Comparison of ENCODE assay signal across 3 worm cellular contexts in genomic region chrII:7783467-7783959, ce11.
A peak's percentile ranks its signal among the peaks of the same experiment; 100 is the strongest.
TF ChIP-seq lines count a peak whose summit lies in the region.

TSS of gene skr-17 (plus strand) at chrII:7783517.

TF ChIP-seq in whole organism, L1 larva, 84 proteins besides CTCF, POLR2A, EP300 and RAD21:
- TF ChIP-seq dpl-1 (GFP tag; optimal IDR thresholded peaks at IDR 0.05; lab: Kevin White, UChicago) (peak in 1 of 3 experiments; percentile 33), nhr-85 (tag; lab: Kevin White, UChicago) (no peak), grh-1 (GFP tag; IDR thresholded peaks at IDR 0.05; lab: Robert Waterston, UW) (no peak), blmp-1 (tag; optimal IDR thresholded peaks at IDR 0.05; lab: Kevin White, UChicago) (no peak), hlh-4 (tag; optimal IDR thresholded peaks at IDR 0.05; lab: Kevin White, UChicago) (no peak), nhr-84 (tag; optimal IDR thresholded peaks at IDR 0.05; lab: Kevin White, UChicago) (no peak), lin-35 (GFP tag; optimal IDR thresholded peaks at IDR 0.05; lab: Kevin White, UChicago) (no peak), lir-3 (tag; optimal IDR thresholded peaks at IDR 0.05; lab: Kevin White, UChicago; ENCODE audit: poor library complexity) (no peak), jun-1 (tag; optimal IDR thresholded peaks at IDR 0.05; lab: Kevin White, UChicago) (no peak), efl-1 (optimal IDR thresholded peaks at IDR 0.05; lab: Kevin White, UChicago) (peak; percentile 18 to 59), efl-1 (GFP tag; optimal IDR thresholded peaks at IDR 0.05 in 1 of 2; lab: Kevin White, UChicago) (peak in 1 of 2 experiments; percentile 23), snu-23 (GFP tag; optimal IDR thresholded peaks at IDR 0.05; lab: Kevin White, UChicago) (no peak), hpl-2 (GFP tag; optimal IDR thresholded peaks at IDR 0.05; lab: Kevin White, UChicago) (no peak), nhr-28 (tag; optimal IDR thresholded peaks at IDR 0.05; lab: Kevin White, UChicago) (no peak), ceh-8 (GFP tag; optimal IDR thresholded peaks at IDR 0.05; lab: Kevin White, UChicago) (no peak), Y116A8C.19 (tag; optimal IDR thresholded peaks at IDR 0.05; lab: Kevin White, UChicago; ENCODE audit: borderline replicate concordance) (no peak), efl-3 (GFP tag; optimal IDR thresholded peaks at IDR 0.05; lab: Kevin White, UChicago) (no peak)
TF ChIP-seq in whole organism, L1 larva: peak in this region for 2.

TF ChIP-seq in whole organism, L4 larva, 104 proteins besides CTCF, POLR2A, EP300 and RAD21:
- TF ChIP-seq unc-62 (GFP tag; optimal IDR thresholded peaks at IDR 0.05 in 1 of 2; lab: Kevin White, UChicago), result peak in 1 of 2 experiments; percentile 11
- no peak for TF ChIP-seq unc-62 (tag; optimal IDR thresholded peaks at IDR 0.05; lab: Kevin White, UChicago)
- peak; percentile 62 for TF ChIP-seq lin-38 (GFP tag; IDR thresholded peaks at IDR 0.05; lab: Robert Waterston, UW)
- no peak for TF ChIP-seq ceh-32 (tag; optimal IDR thresholded peaks at IDR 0.05; lab: Kevin White, UChicago; ENCODE audit: poor library complexity)

TF ChIP-seq in whole organism, young adult, 124 proteins besides CTCF, POLR2A, EP300 and RAD21:
- TF ChIP-seq tlf-1 (GFP tag; optimal IDR thresholded peaks at IDR 0.05; lab: Kevin White, UChicago), result no peak
- no peak for TF ChIP-seq rec-8 (tag; optimal IDR thresholded peaks at IDR 0.05; lab: Kevin White, UChicago)
- no peak for TF ChIP-seq lag-1 (GFP tag; IDR thresholded peaks at IDR 0.05; lab: Robert Waterston, UW)
- no peak for TF ChIP-seq sdz-38 (tag; optimal IDR thresholded peaks at IDR 0.05; lab: Kevin White, UChicago)
- no peak for TF ChIP-seq let-607 (tag; optimal IDR thresholded peaks at IDR 0.05; lab: Kevin White, UChicago)
- no peak for TF ChIP-seq rpc-1 (optimal IDR thresholded peaks at IDR 0.05; lab: Kevin White, UChicago)
- no peak for TF ChIP-seq rpc-1 (tag; optimal IDR thresholded peaks at IDR 0.05; lab: Kevin White, UChicago)
- TF ChIP-seq F23B12.7 (tag; optimal IDR thresholded peaks at IDR 0.05; lab: Kevin White, UChicago; ENCODE audit: insufficient read depth), result no peak
- TF ChIP-seq cebp-2 (GFP tag; IDR thresholded peaks at IDR 0.05; lab: Robert Waterston, UW), result no peak
- TF ChIP-seq ztf-25 (GFP tag; IDR thresholded peaks at IDR 0.05; lab: Robert Waterston, UW), result no peak
- TF ChIP-seq nhr-27 (tag; optimal IDR thresholded peaks at IDR 0.05; lab: Kevin White, UChicago), result no peak
- TF ChIP-seq atf-7 (tag; optimal IDR thresholded peaks at IDR 0.05; lab: Kevin White, UChicago), result no peak
- TF ChIP-seq ceh-91 (GFP tag; IDR thresholded peaks at IDR 0.05; lab: Robert Waterston, UW), result 0 out of 2 replicates have a peak, but pooled peaks have one; percentile 12
- no peak for TF ChIP-seq Y79H2A.3 (GFP tag; conservative IDR thresholded peaks at IDR 0.05; lab: Robert Waterston, UW)
- no peak for TF ChIP-seq aptf-2 (GFP tag; conservative IDR thresholded peaks at IDR 0.05; lab: Robert Waterston, UW)
- TF ChIP-seq attf-6 (GFP tag; IDR thresholded peaks at IDR 0.05; lab: Robert Waterston, UW), result no peak
- peak; percentile 42; the same call in 1 of the 2 replicates for TF ChIP-seq madf-6 (GFP tag; IDR thresholded peaks at IDR 0.05; lab: Robert Waterston, UW)
- TF ChIP-seq ceh-27 (GFP tag; optimal IDR thresholded peaks at IDR 0.05; lab: Kevin White, UChicago), result no peak
- TF ChIP-seq C06A6.2 (GFP tag; conservative IDR thresholded peaks at IDR 0.05; lab: Robert Waterston, UW), result no peak
- TF ChIP-seq lin-54 (GFP tag; optimal IDR thresholded peaks at IDR 0.05; lab: Kevin White, UChicago), result peak; percentile 11
- TF ChIP-seq madf-3 (GFP tag; IDR thresholded peaks at IDR 0.05; lab: Robert Waterston, UW), result no peak
- no peak for TF ChIP-seq dpff-1 (tag; optimal IDR thresholded peaks at IDR 0.05; lab: Kevin White, UChicago)
- TF ChIP-seq madf-8 (GFP tag; conservative IDR thresholded peaks at IDR 0.05; lab: Robert Waterston, UW), result peak; percentile 13; the same call in 1 of the 2 replicates
- TF ChIP-seq ceh-100 (GFP tag; IDR thresholded peaks at IDR 0.05; lab: Robert Waterston, UW), result no peak
- TF ChIP-seq ceh-40 (GFP tag; IDR thresholded peaks at IDR 0.05; lab: Robert Waterston, UW), result no peak
- TF ChIP-seq him-1 (tag; optimal IDR thresholded peaks at IDR 0.05; lab: Kevin White, UChicago), result peak; percentile 9
- no peak for TF ChIP-seq F57A8.1 (GFP tag; optimal IDR thresholded peaks at IDR 0.05; lab: Kevin White, UChicago)
- TF ChIP-seq Y67H2A.10 (GFP tag; conservative IDR thresholded peaks at IDR 0.05; lab: Robert Waterston, UW), result no peak
- peak; percentile 63 for TF ChIP-seq efl-1 (GFP tag; optimal IDR thresholded peaks at IDR 0.05; lab: Kevin White, UChicago)
- TF ChIP-seq dpl-1 (GFP tag; optimal IDR thresholded peaks at IDR 0.05; lab: Kevin White, UChicago), result peak; percentile 27
TF ChIP-seq in whole organism, young adult: peak in this region for 7.
